Worm (Caenorhabditis elegans) whole organism, L4 larva: Measurements from ENCODE around the gene C45G9.6.

Experiments
- F37D6.2 ChIP-seq: sonication (generic microtip); optimal IDR thresholded peaks from 2 replicates; lab custom pipeline; 2016; ENCODE audit warnings: mild to moderate bottlenecking, missing genetic modification characterization, missing compliant biosample characterization
- F44E2.7 ChIP-seq: fragments of 200-800 bp; sonication (Bioruptor generic); IDR thresholded peaks from 2 replicates; pipeline ENCODE4 v2.1.2; 2022; ENCODE audit warnings: missing genetic modification characterization, missing compliant biosample characterization
- T20F7.1 ChIP-seq: fragments of 200-800 bp; sonication (Bioruptor generic); optimal IDR thresholded peaks from 2 replicates; lab custom pipeline; 2018; ENCODE audit warnings: mild to moderate bottlenecking, missing genetic modification characterization, missing compliant biosample characterization
- Y105C5A.15 ChIP-seq: fragments of 200-800 bp; sonication (Bioruptor generic); IDR thresholded peaks from 2 replicates; pipeline ENCODE4 v1.3.6; 2022; ENCODE audit warnings: missing genetic modification characterization, missing compliant biosample characterization
- Y48G9A.11 ChIP-seq: fragments of 200-800 bp; sonication (Bioruptor generic); IDR thresholded peaks from 2 replicates; pipeline ENCODE4 v1.3.6; 2022; ENCODE audit warnings: missing genetic modification reagents, missing genetic modification characterization, missing compliant biosample characterization
- ZK337.2 ChIP-seq: fragments of 200-800 bp; sonication (Bioruptor generic); IDR thresholded peaks from 2 replicates; pipeline ENCODE4 v1.3.6; 2022; ENCODE audit warnings: missing genetic modification reagents, missing genetic modification characterization, missing compliant biosample characterization
- aly-2 ChIP-seq: sonication (generic microtip); optimal IDR thresholded peaks from 2 replicates; lab custom pipeline; 2018; ENCODE audit warnings: missing biosample characterization, missing genetic modification characterization
- arid-1 ChIP-seq: fragments of 200-800 bp; sonication (Bioruptor generic); conservative IDR thresholded peaks from 2 replicates; pipeline ENCODE4 v1.3.6; 2022; ENCODE audit warnings: missing genetic modification reagents, missing genetic modification characterization, missing compliant biosample characterization
- ceh-28 ChIP-seq: fragments of 150-350 bp; optimal IDR thresholded peaks from 2 replicates; lab custom pipeline; 2014; ENCODE audit warnings: missing biosample characterization, missing genetic modification reagents, missing genetic modification characterization
- ceh-32 ChIP-seq: sonication (generic microtip); optimal IDR thresholded peaks from 2 replicates; lab custom pipeline; 2016; ENCODE audit warnings: mild to moderate bottlenecking, missing genetic modification characterization, missing compliant biosample characterization; ENCODE audit not compliant: poor library complexity
- ceh-62 ChIP-seq: sonication (generic microtip); optimal IDR thresholded peaks from 2 replicates; lab custom pipeline; 2017; ENCODE audit warnings: missing biosample characterization, missing genetic modification characterization
- ceh-82 ChIP-seq: sonication (generic microtip); optimal IDR thresholded peaks from 2 replicates; lab custom pipeline; 2017; ENCODE audit warnings: missing biosample characterization, missing genetic modification characterization
- ctbp-1 ChIP-seq: fragments of 200-800 bp; sonication (Bioruptor generic); IDR thresholded peaks from 2 replicates; pipeline ENCODE4 v1.3.6; 2022; ENCODE audit warnings: missing genetic modification reagents, missing genetic modification characterization, missing compliant biosample characterization
- dmd-6 ChIP-seq: fragments of 200-800 bp; sonication (Bioruptor generic); IDR thresholded peaks from 2 replicates; pipeline ENCODE4 v1.3.6; 2022; ENCODE audit warnings: missing genetic modification reagents, missing genetic modification characterization, missing compliant biosample characterization
- dmd-8 ChIP-seq: fragments of 200-800 bp; sonication (Bioruptor generic); IDR thresholded peaks from 2 replicates; pipeline ENCODE4 v1.3.6; 2022; ENCODE audit warnings: missing genetic modification characterization, missing compliant biosample characterization
- duxl-1 ChIP-seq: sonication (generic microtip); optimal IDR thresholded peaks from 2 replicates; lab custom pipeline; 2016; ENCODE audit warnings: mild to moderate bottlenecking, missing genetic modification characterization, moderate library complexity, missing compliant biosample characterization; ENCODE audit not compliant: poor library complexity
- egl-43 ChIP-seq: fragments of 200-800 bp; sonication (Bioruptor generic); IDR thresholded peaks from 2 replicates; pipeline ENCODE4 v1.3.6; 2022; ENCODE audit warnings: missing genetic modification reagents, missing genetic modification characterization, missing compliant biosample characterization
- fkh-10 ChIP-seq: fragments of 150-350 bp; optimal IDR thresholded peaks from 2 replicates; lab custom pipeline; 2014; ENCODE audit warnings: missing biosample characterization, missing genetic modification reagents, missing genetic modification characterization
- fos-1 ChIP-seq: fragments of 150-350 bp; optimal IDR thresholded peaks from 2 replicates; lab custom pipeline; 2014; ENCODE audit warnings: missing biosample characterization, missing genetic modification characterization
- gei-8 ChIP-seq: fragments of 200-800 bp; sonication (Bioruptor generic); optimal IDR thresholded peaks from 2 replicates; lab custom pipeline; 2018; ENCODE audit warnings: mild to moderate bottlenecking, missing genetic modification characterization, missing compliant biosample characterization
- hmg-1.1 ChIP-seq: fragments of 200-800 bp; sonication (Bioruptor generic); IDR thresholded peaks from 2 replicates; pipeline ENCODE4 v1.3.6; 2022; ENCODE audit warnings: missing genetic modification reagents, missing genetic modification characterization, missing compliant biosample characterization
- lim-7 ChIP-seq: fragments of 200-800 bp; sonication (Bioruptor generic); IDR thresholded peaks from 2 replicates; pipeline ENCODE4 v1.3.6; 2022; ENCODE audit warnings: missing genetic modification characterization, missing compliant biosample characterization
- lin-1 ChIP-seq: fragments of 200-800 bp; sonication (Bioruptor generic); IDR thresholded peaks from 2 replicates; pipeline ENCODE4 v1.3.6; 2022; ENCODE audit warnings: missing genetic modification reagents, missing genetic modification characterization, missing compliant biosample characterization
- lin-15B ChIP-seq: fragments of 150-350 bp; sonication (generic microtip); optimal IDR thresholded peaks from 3 replicates; lab custom pipeline; 2014; ENCODE audit warnings: missing biosample characterization, missing genetic modification characterization
- lin-38 ChIP-seq: fragments of 200-800 bp; sonication (Bioruptor generic); IDR thresholded peaks from 2 replicates; pipeline ENCODE4 v1.3.6; 2022; ENCODE audit warnings: missing genetic modification reagents, missing genetic modification characterization, missing compliant biosample characterization
- lin-39 ChIP-seq: fragments of 150-350 bp; optimal IDR thresholded peaks from 2 replicates; lab custom pipeline; 2014; ENCODE audit warnings: missing biosample characterization, missing genetic modification reagents, missing genetic modification characterization
- lir-3 ChIP-seq: sonication (generic microtip); optimal IDR thresholded peaks from 2 replicates; lab custom pipeline; 2016; ENCODE audit warnings: mild to moderate bottlenecking, missing genetic modification characterization, missing compliant biosample characterization
- madf-5 ChIP-seq, 2 experiments: fragments of 200-800 bp; sonication (Bioruptor generic); IDR thresholded peaks; 2 replicates each; pipeline ENCODE4 v1.3.6; 2022; ENCODE audit warnings: missing compliant biosample characterization in 2 of 2, missing genetic modification characterization in 2 of 2
- mdl-1 ChIP-seq, 2 experiments: fragments of 150-350 bp in 1 of 2; sonication (generic microtip) in 1 of 2; optimal IDR thresholded peaks; 2 replicates each; lab custom pipeline; 2014 to 2017; ENCODE audit warnings: missing biosample characterization in 2 of 2, missing genetic modification characterization in 2 of 2
- mep-1 ChIP-seq: fragments of 150-350 bp; sonication (generic microtip); optimal IDR thresholded peaks from 3 replicates; lab custom pipeline; 2014; ENCODE audit warnings: missing biosample characterization, missing genetic modification characterization
- mxl-2 ChIP-seq: fragments of 200-800 bp; sonication (Bioruptor generic); conservative IDR thresholded peaks from 2 replicates; pipeline ENCODE4 v1.3.6; 2022; ENCODE audit warnings: missing genetic modification reagents, missing genetic modification characterization, missing compliant biosample characterization
- nhr-102 ChIP-seq: sonication (generic microtip); optimal IDR thresholded peaks from 2 replicates; lab custom pipeline; 2016; ENCODE audit warnings: mild to moderate bottlenecking, missing genetic modification characterization, moderate library complexity, missing compliant biosample characterization
- nhr-25 ChIP-seq: sonication (generic microtip); optimal IDR thresholded peaks from 2 replicates; lab custom pipeline; 2017; ENCODE audit warnings: missing genetic modification characterization, mild to moderate bottlenecking, missing compliant biosample characterization, antibody characterized with exemption, moderate library complexity, borderline replicate concordance; ENCODE audit not compliant: insufficient read depth
- nhr-28 ChIP-seq: fragments of 150-350 bp; optimal IDR thresholded peaks from 2 replicates; lab custom pipeline; 2014; ENCODE audit warnings: missing biosample characterization, missing genetic modification characterization
- nhr-6 ChIP-seq: fragments of 150-350 bp; optimal IDR thresholded peaks from 2 replicates; lab custom pipeline; 2014; ENCODE audit warnings: missing biosample characterization, missing genetic modification characterization
- rbr-2 ChIP-seq: sonication (generic microtip); optimal IDR thresholded peaks from 2 replicates; lab custom pipeline; 2016; ENCODE audit warnings: missing genotype, missing genetic modification characterization, missing compliant biosample characterization
- set-16 ChIP-seq: fragments of 200-800 bp; sonication (Bioruptor generic); IDR thresholded peaks from 2 replicates; pipeline ENCODE4 v1.3.6; 2022; ENCODE audit warnings: missing genetic modification reagents, missing genetic modification characterization, missing compliant biosample characterization
- spr-3 ChIP-seq: fragments of 200-800 bp; sonication (Bioruptor generic); optimal IDR thresholded peaks from 2 replicates; lab custom pipeline; 2018; ENCODE audit warnings: mild to moderate bottlenecking, missing genetic modification characterization, missing compliant biosample characterization
- unc-130 ChIP-seq: sonication (generic microtip); optimal IDR thresholded peaks from 2 replicates; lab custom pipeline; 2016; ENCODE audit warnings: missing genetic modification reagents, missing genetic modification characterization, missing compliant biosample characterization
- unc-62 ChIP-seq, 3 experiments: fragments of 150-350 bp in 1 of 3; sonication (generic microtip); optimal IDR thresholded peaks in 2 of 3; peaks in 1 of 3; 1 replicate in 1 of 3; 2 replicates in 2 of 3; lab custom pipeline; 2014 to 2017; ENCODE audit warnings: missing biosample characterization in 3 of 3, missing genetic modification characterization in 3 of 3, missing genetic modification reagents in 3 of 3, missing genotype in 1 of 3
- zip-2 ChIP-seq: fragments of 150-350 bp; optimal IDR thresholded peaks from 2 replicates; lab custom pipeline; 2014; ENCODE audit warnings: missing biosample characterization, missing genetic modification characterization

Gene C45G9.6

ce11 chrIII:5047175-5047574, 10.9 kb downstream of the C45G9.6 start, which contains the start of gene txbp-3 (continued):
- TF ChIP-seq fkh-10 (peak; percentile 37), mep-1 (tag; lab: Kevin White, UChicago) (peak; percentile 71), nhr-6 (tag; lab: Kevin White, UChicago) (peak; percentile 50), duxl-1 (tag; lab: Kevin White, UChicago) (no peak), dmd-8 (GFP tag; lab: Robert Waterston, UW) (no peak)
- TF ChIP-seq, all 104 proteins: peak for 21

- no peak for TF ChIP-seq ZK337.2 (GFP tag; lab: Robert Waterston, UW)
- no peak for TF ChIP-seq lim-7 (GFP tag; lab: Robert Waterston, UW)
- no peak for TF ChIP-seq F44E2.7 (GFP tag; lab: Robert Waterston, UW)
- no peak for TF ChIP-seq ceh-82
- TF ChIP-seq unc-130 (GFP tag; lab: Kevin White, UChicago) = no peak
- TF ChIP-seq rbr-2 (tag; lab: Kevin White, UChicago) = no peak
- no peak for TF ChIP-seq ceh-62 (tag; lab: Kevin White, UChicago)
- TF ChIP-seq lin-39 (tag; lab: Kevin White, UChicago) = no peak
- no peak for TF ChIP-seq ctbp-1 (GFP tag; lab: Robert Waterston, UW)
- no peak for TF ChIP-seq lin-15B (tag; lab: Kevin White, UChicago)
- no peak for TF ChIP-seq egl-43 (GFP tag; lab: Robert Waterston, UW)
- TF ChIP-seq lin-38 = no peak
- no peak for TF ChIP-seq dmd-6 (GFP tag; lab: Robert Waterston, UW)
- TF ChIP-seq set-16 (GFP tag; lab: Robert Waterston, UW) = no peak
- no peak for TF ChIP-seq unc-62 (GFP tag; optimal IDR thresholded peaks at IDR 0.05 in 1 of 2; lab: Kevin White, UChicago)
- TF ChIP-seq unc-62 (tag; optimal IDR thresholded peaks at IDR 0.05; lab: Kevin White, UChicago) = no peak
- no peak for TF ChIP-seq mdl-1 (tag; optimal IDR thresholded peaks at IDR 0.05; lab: Kevin White, UChicago)
These were observed 11.5 kb downstream of the C45G9.6 start, which contains the start of gene C45G9.5 for ce11 chrIII:5047740-5048139. C45G9.5 (plus strand) TSS chrIII:5048117.

- no peak for TF ChIP-seq lin-1 (GFP tag; lab: Robert Waterston, UW)
- no peak for TF ChIP-seq F37D6.2 (tag; lab: Kevin White, UChicago)
- no peak for TF ChIP-seq nhr-28 (tag; lab: Kevin White, UChicago)
- no peak for TF ChIP-seq hmg-1.1 (GFP tag; lab: Robert Waterston, UW)
- TF ChIP-seq Y105C5A.15 (GFP tag; lab: Robert Waterston, UW) = no peak
- TF ChIP-seq rbr-2 (tag; lab: Kevin White, UChicago) = no peak
- TF ChIP-seq ceh-32 (tag; lab: Kevin White, UChicago) = no peak
- no peak for TF ChIP-seq ceh-28 (tag; lab: Kevin White, UChicago)
- TF ChIP-seq egl-43 (GFP tag; lab: Robert Waterston, UW) = no peak
- no peak for TF ChIP-seq fos-1 (tag; lab: Kevin White, UChicago)
- no peak for TF ChIP-seq mxl-2 (GFP tag; lab: Robert Waterston, UW)
- no peak for TF ChIP-seq madf-5 (GFP tag; IDR thresholded peaks at IDR 0.05; lab: Robert Waterston, UW)
- no peak for TF ChIP-seq unc-62 (GFP tag; optimal IDR thresholded peaks at IDR 0.05 in 1 of 2; lab: Kevin White, UChicago)
- no peak for TF ChIP-seq unc-62 (tag; optimal IDR thresholded peaks at IDR 0.05; lab: Kevin White, UChicago)
- TF ChIP-seq Y48G9A.11 = no peak
- no peak for TF ChIP-seq lir-3 (tag; lab: Kevin White, UChicago)
- no peak for TF ChIP-seq zip-2
- TF ChIP-seq mep-1 (tag; lab: Kevin White, UChicago) = no peak
- TF ChIP-seq F44E2.7 (GFP tag; lab: Robert Waterston, UW) = no peak
These were observed 15.7 kb downstream of the C45G9.6 start, which contains the start of gene C45G9.15 for ce11 chrIII:5051949-5052348. C45G9.15 (minus strand) TSS chrIII:5052049.

ce11 chrIII:5053541-5053940, 17.3 kb downstream of the C45G9.6 start, which contains the start of gene C45G9.8:
C45G9.8 (minus strand) TSS chrIII:5053641.
- TF ChIP-seq nhr-25 (no peak), nhr-102 (tag; lab: Kevin White, UChicago) (no peak), unc-62 (GFP tag; optimal IDR thresholded peaks at IDR 0.05 in 1 of 2; lab: Kevin White, UChicago) (no peak), unc-62 (tag; optimal IDR thresholded peaks at IDR 0.05; lab: Kevin White, UChicago) (no peak), spr-3 (GFP tag; lab: Kevin White, UChicago) (no peak), gei-8 (GFP tag; lab: Kevin White, UChicago) (no peak), nhr-6 (tag; lab: Kevin White, UChicago) (no peak), lim-7 (GFP tag; lab: Robert Waterston, UW) (no peak), rbr-2 (tag; lab: Kevin White, UChicago) (no peak), Y48G9A.11 (no peak), arid-1 (GFP tag; lab: Robert Waterston, UW) (no peak), mep-1 (tag; lab: Kevin White, UChicago) (no peak), T20F7.1 (GFP tag; lab: Kevin White, UChicago) (no peak), F44E2.7 (GFP tag; lab: Robert Waterston, UW) (no peak), aly-2 (tag; lab: Kevin White, UChicago) (no peak)
